Worm (Caenorhabditis elegans) whole organism, mixed stage, embryonic: ENCODE results near the gene fbxb-75.

Source experiments
- pha-4 ChIP-seq: fragments of 150-350 bp; optimal IDR thresholded peaks from 2 replicates; lab custom pipeline; 2018; ENCODE audit warnings: missing biosample characterization, missing genetic modification reagents, missing genetic modification characterization
- snpc-4 ChIP-seq: fragments of 150-350 bp; optimal IDR thresholded peaks from 2 replicates; lab custom pipeline; 2014; ENCODE audit warnings: missing biosample characterization, missing genetic modification characterization

- TF ChIP-seq pha-4 (no peak), snpc-4 (tag; lab: Kevin White, UChicago) (no peak)
These were observed 47.0 kb downstream of the fbxb-75 start, which contains the start of gene ell-1 for ce11 chrIV:4393942-4394460.
